Fruit fly (Drosophila melanogaster): ENCODE data around the gene CG13606.

The CG13606 gene

DNA sequence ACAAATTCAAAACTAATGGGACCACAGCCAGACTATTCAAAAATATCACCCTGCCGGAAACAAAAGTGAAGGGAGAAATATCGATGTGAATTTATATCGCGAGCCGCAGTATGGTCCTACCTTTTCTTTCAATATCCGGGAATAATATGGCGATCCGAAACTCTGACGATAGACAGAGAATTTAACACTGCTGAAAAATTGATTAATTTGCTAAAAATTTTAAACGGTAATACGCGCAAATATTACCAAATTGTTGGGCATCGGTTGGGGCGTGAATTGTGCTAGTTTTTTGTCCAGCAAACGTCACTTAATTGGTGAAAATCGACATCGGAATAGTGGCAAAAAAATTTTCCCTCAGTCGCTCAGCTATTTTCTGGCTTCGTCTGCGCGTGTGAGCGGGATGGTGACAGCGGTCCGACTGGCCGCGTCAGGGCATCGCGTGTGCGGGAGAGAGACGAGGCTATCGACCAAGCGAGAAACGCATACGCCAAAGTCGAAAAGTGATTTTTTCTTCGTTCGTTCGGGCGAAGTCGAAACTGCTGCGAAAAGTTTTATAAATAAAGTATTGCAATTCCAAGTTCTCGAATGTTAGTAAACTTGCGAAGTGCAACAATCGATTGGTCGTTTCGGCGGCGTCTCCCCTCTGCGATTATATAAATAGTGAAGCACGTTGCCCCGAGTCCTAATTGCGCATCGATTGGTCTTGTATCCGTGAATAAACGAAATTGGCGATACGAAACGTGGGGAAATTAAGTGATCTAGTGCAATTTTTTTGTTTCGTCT is 58.2 kb downstream of the CG13606 start, which contains the start of gene mask (continued):
- TF ChIP-seq CG18599 (GFP tag; optimal IDR thresholded peaks at IDR 0.05): peak; percentile 83
- no peak for TF ChIP-seq Lim3 (GFP tag; IDR thresholded peaks at IDR 0.05)
- TF ChIP-seq CG10267 (tag; optimal IDR thresholded peaks at IDR 0.05): peak; percentile 69
- peak; percentile 64 for TF ChIP-seq CG11398 (GFP tag; optimal IDR thresholded peaks at IDR 0.05)
- TF ChIP-seq fd96Cb (tag; optimal IDR thresholded peaks at IDR 0.05): peak; percentile 4
- TF ChIP-seq B-H2 (GFP tag; optimal IDR thresholded peaks at IDR 0.05): peak; percentile 91
- TF ChIP-seq esg (GFP tag; conservative IDR thresholded peaks at IDR 0.05): no peak
- TF ChIP-seq phol (tag; optimal IDR thresholded peaks at IDR 0.05): peak; percentile 98
- TF ChIP-seq CG2129 (GFP tag; IDR thresholded peaks at IDR 0.05; ENCODE audit: partially characterized antibody): no peak
- no peak for TF ChIP-seq pros (GFP tag; optimal IDR thresholded peaks at IDR 0.05)
- TF ChIP-seq CG3163 (GFP tag; optimal IDR thresholded peaks at IDR 0.05): peak; percentile 71
- TF ChIP-seq MESR4 (GFP tag; optimal IDR thresholded peaks at IDR 0.05): peak; percentile 84
- peak; percentile 84 for TF ChIP-seq Hsf (GFP tag; optimal IDR thresholded peaks at IDR 0.05)
- peak; percentile 37 for TF ChIP-seq zen (tag; optimal IDR thresholded peaks at IDR 0.05)
- peak; percentile 81 for TF ChIP-seq CG13296 (GFP tag; optimal IDR thresholded peaks at IDR 0.05)
- TF ChIP-seq CG18619 (GFP tag; optimal IDR thresholded peaks at IDR 0.05): peak; percentile 88
- peak; percentile 54 for TF ChIP-seq ATbp (GFP tag; optimal IDR thresholded peaks at IDR 0.05)
- TF ChIP-seq Dbx (GFP tag; IDR thresholded peaks at IDR 0.05): peak; percentile 81
- TF ChIP-seq peb (GFP tag; IDR thresholded peaks at IDR 0.05): no peak
- peak; percentile 54 for TF ChIP-seq CG4707 (GFP tag; optimal IDR thresholded peaks at IDR 0.05)
- TF ChIP-seq CG10959 (GFP tag; IDR thresholded peaks at IDR 0.05): peak; percentile 68
- TF ChIP-seq CG33557 (GFP tag; optimal IDR thresholded peaks at IDR 0.05): peak; percentile 71
- TF ChIP-seq CG34422 (GFP tag; IDR thresholded peaks at IDR 0.05): peak; percentile 79
- peak; percentile 72 for TF ChIP-seq Fer1 (GFP tag; optimal IDR thresholded peaks at IDR 0.05)
- TF ChIP-seq CG13894 (tag; optimal IDR thresholded peaks at IDR 0.05): peak; percentile 58
- TF ChIP-seq CG17912 (GFP tag; optimal IDR thresholded peaks at IDR 0.05): peak; percentile 95
- no peak for TF ChIP-seq Elba2 (GFP tag; optimal IDR thresholded peaks at IDR 0.05)
- TF ChIP-seq grau (tag; optimal IDR thresholded peaks at IDR 0.05): peak; percentile 51
- peak; percentile 72 for TF ChIP-seq CG9797 (GFP tag; optimal IDR thresholded peaks at IDR 0.05)
- TF ChIP-seq CG12104 (GFP tag; optimal IDR thresholded peaks at IDR 0.05): peak; percentile 81
- peak; percentile 64 for TF ChIP-seq CG18011 (GFP tag; optimal IDR thresholded peaks at IDR 0.05)
- TF ChIP-seq CG6813 (GFP tag; optimal IDR thresholded peaks at IDR 0.05): peak; percentile 78
- TF ChIP-seq Spps (tag; optimal IDR thresholded peaks at IDR 0.05): peak; percentile 66
- TF ChIP-seq sob (GFP tag; IDR thresholded peaks at IDR 0.05): peak; percentile 86
- TF ChIP-seq CG11560 (tag; IDR thresholded peaks at IDR 0.05): no peak; the same call in 2 of the 3 replicates
- TF ChIP-seq ERR (GFP tag; optimal IDR thresholded peaks at IDR 0.05): peak; percentile 6
- TF ChIP-seq zen2 (GFP tag; IDR thresholded peaks at IDR 0.05; ENCODE audit: partially characterized antibody): no peak
- TF ChIP-seq CoRest (tag; optimal IDR thresholded peaks at IDR 0.05): peak; percentile 63
- TF ChIP-seq CG4617 (GFP tag; optimal IDR thresholded peaks at IDR 0.05; ENCODE audit: borderline replicate concordance): peak; percentile 74
- TF ChIP-seq Dref (GFP tag; IDR thresholded peaks at IDR 0.05): peak; percentile 58
- TF ChIP-seq CG17829 (tag; optimal IDR thresholded peaks at IDR 0.05): peak; percentile 17
- TF ChIP-seq Trl (optimal IDR thresholded peaks at IDR 0.05): no peak
- peak; percentile 87 for TF ChIP-seq Trl (GFP tag; optimal IDR thresholded peaks at IDR 0.05)
- peak; percentile 77 for TF ChIP-seq Bdp1 (GFP tag; optimal IDR thresholded peaks at IDR 0.05)
- no peak for TF ChIP-seq CG13287 (GFP tag; IDR thresholded peaks at IDR 0.05; ENCODE audit: partially characterized antibody)
- TF ChIP-seq yki (optimal IDR thresholded peaks at IDR 0.05): no peak
- TF ChIP-seq CG30431 (GFP tag; optimal IDR thresholded peaks at IDR 0.05): peak; percentile 33
- no peak for TF ChIP-seq cwo (GFP tag; optimal IDR thresholded peaks at IDR 0.05)
- peak; percentile 16 for TF ChIP-seq kay (GFP tag; optimal IDR thresholded peaks at IDR 0.05)

All from whole organism, embryonic.